Fruit fly (Drosophila melanogaster): ENCODE measurements around the gene CG42764.

DNA sequence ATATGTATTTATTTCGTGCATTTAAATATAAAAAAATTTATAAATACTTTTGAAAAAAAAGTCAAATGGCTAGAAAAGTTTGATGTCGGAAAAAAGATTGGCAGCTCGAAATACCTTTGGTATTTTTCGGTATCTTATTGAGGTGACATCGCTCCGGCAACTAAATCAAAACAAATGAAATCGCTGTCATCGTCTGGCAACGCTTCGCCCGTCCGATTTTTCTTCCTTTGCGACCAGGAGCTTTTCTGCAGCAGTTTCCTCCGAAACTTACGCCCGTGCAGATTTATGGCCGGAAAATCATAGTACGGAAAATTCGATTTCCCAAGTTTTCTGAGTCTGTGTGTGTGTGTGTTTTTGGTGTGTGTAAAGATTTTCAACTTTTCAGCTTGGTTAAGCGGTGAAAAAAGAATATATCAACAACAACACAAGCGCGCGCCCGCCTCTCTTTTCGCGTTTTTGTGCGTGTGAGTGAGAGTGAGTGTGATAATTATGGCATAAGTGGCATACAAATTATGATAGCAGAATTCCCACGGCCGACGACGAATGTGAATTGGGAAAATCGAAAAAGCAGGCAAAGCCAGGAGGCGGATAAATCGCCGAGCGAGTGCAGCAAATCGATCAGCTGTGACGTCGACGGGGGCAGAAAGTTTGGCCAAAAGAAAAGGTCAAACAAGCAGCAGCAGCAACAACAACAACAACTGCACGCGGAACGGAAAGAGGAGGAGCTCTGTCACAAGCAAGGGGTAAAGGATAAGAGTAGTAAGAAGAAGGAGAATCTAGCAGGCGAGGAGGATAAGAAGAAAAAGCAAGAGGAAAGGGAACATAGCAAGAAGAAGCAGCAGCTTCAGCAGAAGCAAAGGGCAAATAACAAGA is 31.5 kb upstream of the CG42764 start, which contains the start of gene CG32425:
- TF ChIP-seq h (optimal IDR thresholded peaks at IDR 0.05) (no peak), Sin3A (optimal IDR thresholded peaks at IDR 0.05) (no peak)

All from Kc167 (cell line).